Worm (Caenorhabditis elegans): Measurements from ENCODE around the gene R01H10.4.

DNA sequence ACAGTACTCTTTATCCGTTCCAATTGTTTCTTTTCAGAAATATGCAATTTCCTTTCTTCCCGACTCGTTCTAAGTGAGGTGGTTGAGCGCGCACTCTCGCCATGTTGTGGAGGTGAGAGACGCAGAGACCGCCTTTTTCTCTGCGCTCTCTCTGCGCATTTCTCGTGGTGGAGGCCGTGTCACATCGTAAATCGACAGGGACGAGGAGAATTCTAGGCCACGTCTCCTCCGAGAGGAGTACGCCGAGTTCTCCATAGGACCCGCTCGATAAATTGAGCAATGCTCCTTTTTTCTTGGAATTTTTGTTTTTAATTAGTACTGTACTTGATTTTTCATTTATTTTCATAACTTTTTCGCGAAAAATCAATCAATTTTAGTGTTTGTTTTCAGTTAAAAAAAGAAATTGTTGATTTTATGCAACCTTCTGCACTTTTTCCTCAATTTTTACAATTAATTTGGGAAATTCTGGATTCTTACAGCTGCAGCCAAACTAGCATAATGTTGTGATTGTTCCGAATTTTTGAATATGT lies 16.2 kb downstream of the R01H10.4 start, which contains the start of gene cnk-1:
- TF ChIP-seq cog-1 (tag; optimal IDR thresholded peaks at IDR 0.05) (no peak), klf-2 (GFP tag; conservative IDR thresholded peaks at IDR 0.05) (peak; percentile 86), ref-1 (GFP tag; conservative IDR thresholded peaks at IDR 0.05) (peak; percentile 54; the same call in 1 of the 2 replicates), flt-1 (GFP tag; IDR thresholded peaks at IDR 0.05) (peak; percentile 85), med-1 (GFP tag; optimal IDR thresholded peaks at IDR 0.05; ENCODE audit: insufficient read depth) (no peak), tab-1 (GFP tag; IDR thresholded peaks at IDR 0.05) (0 out of 2 replicates have a peak, but pooled peaks have one; percentile 19), ztf-29 (GFP tag; IDR thresholded peaks at IDR 0.05) (peak; percentile 15; the same call in 1 of the 2 replicates), ztf-23 (GFP tag; IDR thresholded peaks at IDR 0.05) (peak; percentile 91)
